Fruit fly (Drosophila melanogaster): ENCODE measurements around the gene Dic1.

Dic1 gene

dm6 chr3R:13393009-13393408, 28.3 kb downstream of the Dic1 start:
- peak; percentile 96 for TF ChIP-seq svp (GFP tag)
- no peak for TF ChIP-seq Eip75B (GFP tag; optimal IDR thresholded peaks at IDR 0.05)

dm6 chr3R:13395133-13395532, 30.4 kb downstream of the Dic1 start, which contains the start of gene CCHa2:
Gene CCHa2 (minus strand): TSS chr3R:13395197.
- TF ChIP-seq OdsH (GFP tag; optimal IDR thresholded peaks at IDR 0.05) (no peak), Gug (GFP tag; IDR thresholded peaks at IDR 0.05) (no peak), Sox102F (GFP tag; optimal IDR thresholded peaks at IDR 0.05) (no peak), CG9139 (GFP tag; optimal IDR thresholded peaks at IDR 0.05) (no peak), CG7368 (GFP tag; optimal IDR thresholded peaks at IDR 0.05) (no peak), CG1621 (tag; optimal IDR thresholded peaks at IDR 0.05) (no peak), pdm3 (GFP tag; optimal IDR thresholded peaks at IDR 0.05) (no peak)

- TF ChIP-seq Hr4 (GFP tag; optimal IDR thresholded peaks at IDR 0.05) = no peak
- TF ChIP-seq CG10631 (GFP tag; optimal IDR thresholded peaks at IDR 0.05) = no peak
- TF ChIP-seq CG10669 (GFP tag; optimal IDR thresholded peaks at IDR 0.05) = no peak
- TF ChIP-seq svp (GFP tag) = no peak
- no peak for TF ChIP-seq CG32006 (GFP tag; optimal IDR thresholded peaks at IDR 0.05)
- TF ChIP-seq Sox15 (GFP tag; optimal IDR thresholded peaks at IDR 0.05) = no peak
- no peak for TF ChIP-seq CG6854 (GFP tag; optimal IDR thresholded peaks at IDR 0.05)
- TF ChIP-seq Smox (GFP tag; optimal IDR thresholded peaks at IDR 0.05) = no peak
- no peak for TF ChIP-seq salr (GFP tag; optimal IDR thresholded peaks at IDR 0.05)
- no peak for TF ChIP-seq CG11294 (GFP tag; IDR thresholded peaks at IDR 0.05)
Measured at dm6 chr3R:13397040-13397439, 32.3 kb downstream of the Dic1 start, which contains the start of gene CG14374. Gene CG14374 (minus strand): TSS chr3R:13397140.

- no peak for TF ChIP-seq cyc (GFP tag; optimal IDR thresholded peaks at IDR 0.05)
- TF ChIP-seq Blimp-1 (GFP tag; optimal IDR thresholded peaks at IDR 0.05) = no peak
- TF ChIP-seq CG6792 (GFP tag; optimal IDR thresholded peaks at IDR 0.05) = no peak
- no peak for TF ChIP-seq ss (GFP tag; optimal IDR thresholded peaks at IDR 0.05)
- TF ChIP-seq acj6 (GFP tag; optimal IDR thresholded peaks at IDR 0.05) = no peak
- TF ChIP-seq OdsH (GFP tag; optimal IDR thresholded peaks at IDR 0.05) = no peak
- no peak for TF ChIP-seq achi (GFP tag; optimal IDR thresholded peaks at IDR 0.05)
- no peak for TF ChIP-seq Sox102F (GFP tag; optimal IDR thresholded peaks at IDR 0.05)
- TF ChIP-seq CG34406 (GFP tag; optimal IDR thresholded peaks at IDR 0.05) = no peak
- TF ChIP-seq CG16779 (tag; optimal IDR thresholded peaks at IDR 0.05) = no peak
- no peak for TF ChIP-seq Ets96B (tag; optimal IDR thresholded peaks at IDR 0.05)
- no peak for TF ChIP-seq Sox14 (GFP tag; optimal IDR thresholded peaks at IDR 0.05)
- TF ChIP-seq Smox (GFP tag; optimal IDR thresholded peaks at IDR 0.05) = no peak
Measured at dm6 chr3R:13397535-13397934, 32.8 kb downstream of the Dic1 start, which contains the start of gene CG14377. Gene CG14377 (plus strand): TSS chr3R:13397835.

dm6 chr3R:13400902-13401721, 36.4 kb downstream of the Dic1 start:
- TF ChIP-seq CG31627 (GFP tag; optimal IDR thresholded peaks at IDR 0.05) (peak; percentile 93), net (GFP tag; optimal IDR thresholded peaks at IDR 0.05) (peak; percentile 96), CG6792 (GFP tag; optimal IDR thresholded peaks at IDR 0.05) (peak; percentile 94), Ets21C (GFP tag; optimal IDR thresholded peaks at IDR 0.05) (peak; percentile 90), CG3919 (GFP tag; optimal IDR thresholded peaks at IDR 0.05) (peak; percentile 91), cyc (GFP tag; optimal IDR thresholded peaks at IDR 0.05) (peak; percentile 89), Gug (GFP tag; IDR thresholded peaks at IDR 0.05) (peak; percentile 81), Ets96B (tag; optimal IDR thresholded peaks at IDR 0.05) (peak; percentile 93), CG8319 (GFP tag; optimal IDR thresholded peaks at IDR 0.05) (peak; percentile 88), Sox15 (GFP tag; optimal IDR thresholded peaks at IDR 0.05) (peak; percentile 92), CG15336 (GFP tag; IDR thresholded peaks at IDR 0.05) (peak; percentile 93), svp (GFP tag) (peak; percentile 97), Sox102F (GFP tag; optimal IDR thresholded peaks at IDR 0.05) (peak; percentile 95), spab (GFP tag; optimal IDR thresholded peaks at IDR 0.05) (peak; percentile 92), acj6 (GFP tag; optimal IDR thresholded peaks at IDR 0.05) (peak; percentile 95), Blimp-1 (GFP tag; optimal IDR thresholded peaks at IDR 0.05) (peak; percentile 91), dac (GFP tag; optimal IDR thresholded peaks at IDR 0.05) (peak; percentile 82), CG11902 (GFP tag; optimal IDR thresholded peaks at IDR 0.05) (peak; percentile 81), CG7368 (GFP tag; optimal IDR thresholded peaks at IDR 0.05) (peak; percentile 91), CG34406 (GFP tag; optimal IDR thresholded peaks at IDR 0.05) (peak; percentile 96), CG11294 (GFP tag; IDR thresholded peaks at IDR 0.05) (peak; percentile 74), lz (GFP tag; optimal IDR thresholded peaks at IDR 0.05) (peak; percentile 96), esn (GFP tag; optimal IDR thresholded peaks at IDR 0.05) (peak; percentile 97), salr (GFP tag; optimal IDR thresholded peaks at IDR 0.05) (peak; percentile 85 to 95), CG10631 (GFP tag; optimal IDR thresholded peaks at IDR 0.05) (peak; percentile 95), Met (GFP tag; optimal IDR thresholded peaks at IDR 0.05) (peak; percentile 95)

Measured in whole organism, prepupa.